Fruit fly (Drosophila melanogaster) whole organism, prepupa: ENCODE data around the gene CG46462.

ENCODE experiments used
- Blimp-1 ChIP-seq: fragments of 200-800 bp; sonication (Bioruptor generic); optimal IDR thresholded peaks from 3 replicates; lab custom pipeline; 2017; ENCODE audit warnings: missing biosample characterization, missing genetic modification characterization, mild to moderate bottlenecking, moderate library complexity, missing genetic modification reagents
- CG10631 ChIP-seq: fragments of 200-800 bp; sonication (Bioruptor generic); optimal IDR thresholded peaks from 2 replicates; lab custom pipeline; 2016; ENCODE audit warnings: missing biosample characterization, missing genetic modification characterization
- CG10669 ChIP-seq: fragments of 200-800 bp; sonication (Bioruptor generic); optimal IDR thresholded peaks from 3 replicates; lab custom pipeline; 2018; ENCODE audit warnings: missing biosample characterization, mild to moderate bottlenecking, missing genetic modification characterization, moderate library complexity
- CG11294 ChIP-seq: fragments of 200-800 bp; sonication (Bioruptor generic); IDR thresholded peaks from 2 replicates; pipeline ENCODE4 v1.3.6; 2022; ENCODE audit warnings: missing biosample characterization, missing genetic modification characterization
- CG11902 ChIP-seq: fragments of 200-800 bp; sonication (Bioruptor generic); optimal IDR thresholded peaks from 3 replicates; lab custom pipeline; 2016; ENCODE audit warnings: missing biosample characterization, missing genetic modification characterization
- CG1621 ChIP-seq: fragments of 200-800 bp; sonication (Bioruptor generic); optimal IDR thresholded peaks from 3 replicates; lab custom pipeline; 2018; ENCODE audit warnings: missing biosample characterization, mild to moderate bottlenecking, missing genetic modification characterization
- CG16779 ChIP-seq: fragments of 200-800 bp; sonication (Bioruptor generic); optimal IDR thresholded peaks from 3 replicates; lab custom pipeline; 2017; ENCODE audit warnings: missing biosample characterization, mild to moderate bottlenecking, missing genetic modification characterization
- CG3032 ChIP-seq: fragments of 200-800 bp; optimal IDR thresholded peaks from 2 replicates; lab custom pipeline; 2019; ENCODE audit warnings: missing biosample characterization, mild to moderate bottlenecking, missing genetic modification characterization, moderate library complexity
- CG31627 ChIP-seq: fragments of 200-800 bp; sonication (Bioruptor generic); optimal IDR thresholded peaks from 3 replicates; lab custom pipeline; 2016; ENCODE audit warnings: missing biosample characterization, missing genetic modification characterization
- CG32006 ChIP-seq: fragments of 200-800 bp; sonication (Bioruptor generic); optimal IDR thresholded peaks from 3 replicates; lab custom pipeline; 2017; ENCODE audit warnings: missing biosample characterization, mild to moderate bottlenecking, missing genetic modification characterization
- CG3919 ChIP-seq: fragments of 200-800 bp; sonication (Bioruptor generic); optimal IDR thresholded peaks from 3 replicates; lab custom pipeline; 2016; ENCODE audit warnings: missing biosample characterization, missing genetic modification characterization
- CG4318 ChIP-seq: fragments of 200-800 bp; sonication (Bioruptor generic); optimal IDR thresholded peaks from 3 replicates; lab custom pipeline; 2017; ENCODE audit warnings: missing biosample characterization, mild to moderate bottlenecking, missing genetic modification characterization
- CG6163 ChIP-seq: fragments of 200-800 bp; sonication (Bioruptor generic); IDR thresholded peaks from 3 replicates; pipeline ENCODE4 v1.3.6; 2022; ENCODE audit warnings: missing biosample characterization, missing genetic modification characterization
- CG6276 ChIP-seq: fragments of 200-800 bp; sonication (Bioruptor generic); optimal IDR thresholded peaks from 2 replicates; lab custom pipeline; 2017; ENCODE audit warnings: missing biosample characterization, mild to moderate bottlenecking, missing genetic modification characterization
- CG6854 ChIP-seq: fragments of 200-800 bp; sonication (Bioruptor generic); optimal IDR thresholded peaks from 2 replicates; lab custom pipeline; 2017; ENCODE audit warnings: missing biosample characterization, mild to moderate bottlenecking, missing genetic modification characterization
- CG8319 ChIP-seq: fragments of 200-800 bp; sonication (Bioruptor generic); optimal IDR thresholded peaks from 3 replicates; lab custom pipeline; 2016; ENCODE audit warnings: missing biosample characterization, missing genetic modification characterization
- CG9139 ChIP-seq: fragments of 200-800 bp; sonication (Bioruptor generic); optimal IDR thresholded peaks from 3 replicates; lab custom pipeline; 2017; ENCODE audit warnings: missing biosample characterization, mild to moderate bottlenecking, missing genetic modification characterization
- Eip78C ChIP-seq: fragments of 200-800 bp; sonication (Bioruptor generic); peaks from one replicate; lab custom pipeline; 2016; ENCODE audit warnings: missing biosample characterization, missing genetic modification characterization
- Eip93F ChIP-seq: fragments of 200-800 bp; sonication (Bioruptor generic); optimal IDR thresholded peaks from 2 replicates; lab custom pipeline; 2016; ENCODE audit warnings: missing biosample characterization, mild to moderate bottlenecking, missing genetic modification characterization
- Ets21C ChIP-seq: fragments of 200-800 bp; sonication (Bioruptor generic); optimal IDR thresholded peaks from 3 replicates; lab custom pipeline; 2016; ENCODE audit warnings: missing biosample characterization, missing genetic modification characterization
- Hr39 ChIP-seq: fragments of 200-800 bp; sonication (Bioruptor generic); optimal IDR thresholded peaks from 2 replicates; lab custom pipeline; 2016; ENCODE audit warnings: missing biosample characterization, missing genetic modification characterization
- Hr4 ChIP-seq: fragments of 200-800 bp; sonication (Bioruptor generic); optimal IDR thresholded peaks from 3 replicates; lab custom pipeline; 2016; ENCODE audit warnings: missing biosample characterization, missing genetic modification characterization
- Lpt ChIP-seq: fragments of 200-800 bp; sonication (Bioruptor generic); optimal IDR thresholded peaks from 3 replicates; lab custom pipeline; 2016; ENCODE audit warnings: missing biosample characterization, missing genetic modification characterization
- OdsH ChIP-seq: fragments of 200-800 bp; sonication (Bioruptor generic); optimal IDR thresholded peaks from 3 replicates; lab custom pipeline; 2016; ENCODE audit warnings: missing biosample characterization, missing genetic modification characterization
- Smox ChIP-seq: fragments of 200-800 bp; sonication (Bioruptor generic); optimal IDR thresholded peaks from 3 replicates; lab custom pipeline; 2016; ENCODE audit warnings: missing biosample characterization, missing genetic modification characterization
- Sox102F ChIP-seq: fragments of 200-800 bp; sonication (Bioruptor generic); optimal IDR thresholded peaks from 2 replicates; lab custom pipeline; 2016; ENCODE audit warnings: missing biosample characterization, mild to moderate bottlenecking, missing genetic modification characterization
- Sox14 ChIP-seq: fragments of 200-800 bp; sonication (Bioruptor generic); optimal IDR thresholded peaks from 3 replicates; lab custom pipeline; 2016; ENCODE audit warnings: missing biosample characterization, missing genetic modification characterization
- Sox15 ChIP-seq: fragments of 200-800 bp; sonication (Bioruptor generic); optimal IDR thresholded peaks from 3 replicates; lab custom pipeline; 2016; ENCODE audit warnings: missing biosample characterization, missing genetic modification characterization
- achi ChIP-seq: fragments of 200-800 bp; sonication (Bioruptor generic); optimal IDR thresholded peaks from 3 replicates; lab custom pipeline; 2016; ENCODE audit warnings: missing biosample characterization, missing genetic modification characterization
- acj6 ChIP-seq: fragments of 200-800 bp; sonication (Bioruptor generic); optimal IDR thresholded peaks from 3 replicates; lab custom pipeline; 2016; ENCODE audit warnings: missing biosample characterization, missing genetic modification characterization
- cyc ChIP-seq: fragments of 200-800 bp; sonication (Bioruptor generic); optimal IDR thresholded peaks from 3 replicates; lab custom pipeline; 2016; ENCODE audit warnings: missing biosample characterization, missing genetic modification characterization
- dsx ChIP-seq: fragments of 200-800 bp; optimal IDR thresholded peaks from 3 replicates; lab custom pipeline; 2019; ENCODE audit warnings: missing biosample characterization, mild to moderate bottlenecking, missing genetic modification characterization, moderate library complexity; ENCODE audit not compliant: poor library complexity, severe bottlenecking
- eg ChIP-seq: fragments of 200-800 bp; sonication (Bioruptor generic); IDR thresholded peaks from 3 replicates; pipeline ENCODE4 v1.3.6; 2022; ENCODE audit warnings: missing biosample characterization, missing genetic modification characterization
- esn ChIP-seq: fragments of 200-800 bp; sonication (Bioruptor generic); optimal IDR thresholded peaks from 2 replicates; lab custom pipeline; 2016; ENCODE audit warnings: missing biosample characterization, mild to moderate bottlenecking, missing genetic modification characterization, moderate library complexity
- fd85E ChIP-seq: fragments of 200-800 bp; sonication (Bioruptor generic); optimal IDR thresholded peaks from 3 replicates; lab custom pipeline; 2016; ENCODE audit warnings: missing biosample characterization, missing genetic modification characterization
- fkh ChIP-seq: fragments of 200-800 bp; sonication (Bioruptor generic); optimal IDR thresholded peaks from 3 replicates; lab custom pipeline; 2017; ENCODE audit warnings: missing biosample characterization, mild to moderate bottlenecking, missing genetic modification characterization, moderate library complexity
- lz ChIP-seq: fragments of 200-800 bp; sonication (Bioruptor generic); optimal IDR thresholded peaks from 3 replicates; lab custom pipeline; 2016; ENCODE audit warnings: missing biosample characterization, missing genetic modification characterization
- net ChIP-seq: fragments of 200-800 bp; sonication (Bioruptor generic); optimal IDR thresholded peaks from 3 replicates; lab custom pipeline; 2016; ENCODE audit warnings: missing biosample characterization, missing genetic modification characterization
- pdm3 ChIP-seq: fragments of 200-800 bp; sonication (Bioruptor generic); optimal IDR thresholded peaks from 3 replicates; lab custom pipeline; 2016; ENCODE audit warnings: missing biosample characterization, missing genetic modification characterization
- salr ChIP-seq, 2 experiments: fragments of 200-800 bp; sonication (Bioruptor generic); optimal IDR thresholded peaks; 3 replicates each; lab custom pipeline; 2016 to 2018; ENCODE audit warnings: missing biosample characterization in 2 of 2, missing genetic modification characterization in 2 of 2, mild to moderate bottlenecking in 1 of 2
- spab ChIP-seq: fragments of 200-800 bp; sonication (Bioruptor generic); optimal IDR thresholded peaks from 2 replicates; lab custom pipeline; 2017; ENCODE audit warnings: missing biosample characterization, mild to moderate bottlenecking, missing genetic modification characterization, missing genetic modification reagents
- ss ChIP-seq, 2 experiments: fragments of 200-800 bp; sonication (Bioruptor generic); optimal IDR thresholded peaks; 2 replicates in 1 of 2; 3 replicates in 1 of 2; lab custom pipeline; 2017 to 2018; ENCODE audit warnings: mild to moderate bottlenecking in 2 of 2, missing biosample characterization in 2 of 2, missing genetic modification characterization in 2 of 2, moderate library complexity in 1 of 2
- topi ChIP-seq: fragments of 200-800 bp; sonication (Bioruptor generic); optimal IDR thresholded peaks from 3 replicates; lab custom pipeline; 2016; ENCODE audit warnings: missing biosample characterization, missing genetic modification characterization

The CG46462 gene

DNA sequence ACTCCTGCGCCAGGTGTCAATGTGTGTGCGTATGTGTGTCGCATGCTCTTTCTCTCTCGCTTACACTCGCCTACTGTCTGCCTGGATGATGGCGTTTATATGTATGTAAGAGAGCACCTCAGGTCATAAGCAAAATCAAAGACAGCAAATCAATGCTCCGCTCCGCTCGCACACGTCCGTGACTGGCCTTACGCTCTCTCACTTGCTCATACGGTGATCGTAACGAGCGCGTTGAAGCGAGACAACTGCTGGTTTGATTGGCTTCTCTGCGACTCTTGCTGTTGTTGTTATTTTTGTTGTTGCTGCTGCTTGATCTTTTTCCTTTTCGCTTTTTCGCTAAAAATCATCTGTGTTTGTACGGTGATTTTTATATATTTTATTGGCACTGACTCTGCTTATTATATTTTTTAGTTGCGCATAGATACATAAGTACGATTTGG, 35.9 kb upstream of the CG46462 start (continued):
- TF ChIP-seq CG10669 (GFP tag; lab: Kevin White, UChicago) = no peak
- peak; percentile 69 for TF ChIP-seq fkh (GFP tag; lab: Kevin White, UChicago)
- no peak for TF ChIP-seq CG3919 (GFP tag; lab: Kevin White, UChicago)
- TF ChIP-seq Sox14 = peak; percentile 38
- TF ChIP-seq CG9139 (GFP tag; lab: Kevin White, UChicago) = no peak
- TF ChIP-seq Hr4 = no peak
- TF ChIP-seq Hr39 (GFP tag; lab: Kevin White, UChicago) = no peak
- no peak for TF ChIP-seq CG11902 (GFP tag; lab: Kevin White, UChicago)
- TF ChIP-seq CG16779 (tag; lab: Kevin White, UChicago) = no peak
- no peak for TF ChIP-seq CG10631
- TF ChIP-seq achi (GFP tag; lab: Kevin White, UChicago) = no peak
- no peak for TF ChIP-seq esn (GFP tag; lab: Kevin White, UChicago)
- no peak for TF ChIP-seq pdm3 (GFP tag; lab: Kevin White, UChicago)
- peak; percentile 72 for TF ChIP-seq CG6163 (GFP tag; lab: Robert Waterston, UW)
- no peak for TF ChIP-seq net
- TF ChIP-seq dsx (GFP tag; lab: Kevin White, UChicago) = peak; percentile 60

DNA sequence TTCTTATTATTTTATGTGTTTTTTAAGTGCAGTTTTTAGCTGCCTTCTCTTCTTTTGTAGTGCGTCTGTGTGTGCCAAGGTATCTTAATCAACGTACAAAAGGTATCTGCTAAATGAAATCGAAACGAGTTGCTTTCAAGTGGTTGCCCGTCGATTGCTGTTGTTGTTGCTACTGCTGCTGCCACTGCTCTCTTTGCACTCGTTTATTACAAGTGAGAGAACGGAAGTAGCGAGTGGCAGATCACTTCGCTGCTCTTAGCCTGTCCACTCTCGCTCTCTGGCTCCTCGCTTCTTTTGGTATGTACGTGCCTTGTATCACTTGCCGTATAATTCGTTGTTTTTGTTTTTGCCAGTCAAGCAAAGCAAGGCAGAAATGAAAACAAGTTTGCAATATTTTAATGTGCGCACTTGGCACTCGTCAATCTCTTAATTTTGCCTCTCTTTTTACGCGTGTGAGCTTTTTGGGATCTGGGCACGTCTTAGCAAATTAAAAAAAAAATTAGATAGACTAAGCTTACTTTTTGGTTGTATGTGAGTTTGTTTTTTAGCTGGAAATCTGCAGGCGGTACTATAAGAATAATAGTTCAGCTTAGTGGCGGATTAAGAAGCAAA, 35.1 kb upstream of the CG46462 start:
- TF ChIP-seq CG8319 (GFP tag; lab: Kevin White, UChicago) (no peak), Eip93F (GFP tag; lab: Kevin White, UChicago) (no peak), Sox15 (GFP tag; lab: Kevin White, UChicago) (no peak), CG32006 (GFP tag; lab: Kevin White, UChicago) (no peak), Blimp-1 (GFP tag; lab: Kevin White, UChicago) (peak; percentile 70), Hr39 (GFP tag; lab: Kevin White, UChicago) (no peak), cyc (GFP tag; lab: Kevin White, UChicago) (no peak), dsx (GFP tag; lab: Kevin White, UChicago) (peak; percentile 3), salr (GFP tag; optimal IDR thresholded peaks at IDR 0.05; lab: Kevin White, UChicago) (no peak), lz (GFP tag; lab: Kevin White, UChicago) (no peak), OdsH (no peak)

dm6 chr3L:19896892-19897684, 34.4 kb upstream of the CG46462 start:
- TF ChIP-seq topi (GFP tag; lab: Kevin White, UChicago) = peak; percentile 64
- peak; percentile 57 for TF ChIP-seq CG6276 (GFP tag; lab: Kevin White, UChicago)
- TF ChIP-seq spab (GFP tag; lab: Kevin White, UChicago) = no peak
- TF ChIP-seq salr (GFP tag; optimal IDR thresholded peaks at IDR 0.05; lab: Kevin White, UChicago) = peak in 1 of 2 experiments; percentile 51
- peak; percentile 31 for TF ChIP-seq pdm3 (GFP tag; lab: Kevin White, UChicago)
- TF ChIP-seq CG11294 = no peak
- TF ChIP-seq CG9139 (GFP tag; lab: Kevin White, UChicago) = peak; percentile 24
- TF ChIP-seq ss (GFP tag; optimal IDR thresholded peaks at IDR 0.05; lab: Kevin White, UChicago) = peak; percentile 1 to 69
- peak; percentile 67 for TF ChIP-seq achi (GFP tag; lab: Kevin White, UChicago)
- no peak for TF ChIP-seq CG8319 (GFP tag; lab: Kevin White, UChicago)
- no peak for TF ChIP-seq cyc (GFP tag; lab: Kevin White, UChicago)
- TF ChIP-seq Eip78C (GFP tag; lab: Kevin White, UChicago) = peak; percentile 62
- no peak for TF ChIP-seq Ets21C (GFP tag; lab: Kevin White, UChicago)
- peak; percentile 43 for TF ChIP-seq acj6
- TF ChIP-seq Lpt = no peak
- TF ChIP-seq CG4318 = no peak
- TF ChIP-seq CG31627 (GFP tag; lab: Kevin White, UChicago) = peak; percentile 15
- peak; percentile 46 for TF ChIP-seq Sox14
- peak; percentile 19 for TF ChIP-seq CG1621 (tag; lab: Kevin White, UChicago)
- no peak for TF ChIP-seq Sox15 (GFP tag; lab: Kevin White, UChicago)
- no peak for TF ChIP-seq CG6854 (GFP tag; lab: Kevin White, UChicago)
- TF ChIP-seq Sox102F (GFP tag; lab: Kevin White, UChicago) = peak; percentile 15
- TF ChIP-seq dsx (GFP tag; lab: Kevin White, UChicago) = peak; percentile 29
- TF ChIP-seq fd85E (GFP tag; lab: Kevin White, UChicago) = peak; percentile 25
- no peak for TF ChIP-seq CG10631
- TF ChIP-seq eg (GFP tag; lab: Robert Waterston, UW) = peak; percentile 81
- no peak for TF ChIP-seq CG11902 (GFP tag; lab: Kevin White, UChicago)
- no peak for TF ChIP-seq Smox (GFP tag; lab: Kevin White, UChicago)
- TF ChIP-seq CG3032 = no peak
